Fruit fly (Drosophila melanogaster) S2 (cell line): ENCODE results near the gene CG14985.

Source experiments
- CG8478 ChIP-seq: fragments of >200 bp; optimal IDR thresholded peaks from 2 replicates; lab custom pipeline; 2018
- CTCF ChIP-seq, 2 experiments: fragments of >200 bp; optimal IDR thresholded peaks; 2 replicates each; lab custom pipeline; 2018

dm6 chr3L:4028305-4028704 lies 25.0 kb downstream of the CG14985 start, which contains the start of the genes Gr64b and Gr64c:
- TF ChIP-seq CG8478 (lab: Kevin White, UChicago) = no peak
- TF ChIP-seq CTCF (optimal IDR thresholded peaks at IDR 0.05; lab: Kevin White, UChicago) = no peak
